Fruit fly (Drosophila melanogaster) whole organism, pupa: Measurements from ENCODE around the gene CG42869.

Experiments
- CG12605 ChIP-seq: fragments of 200-800 bp; sonication (Bioruptor generic); IDR thresholded peaks from 2 replicates; pipeline ENCODE4 v1.3.6; 2022; ENCODE audit warnings: missing biosample characterization, missing genetic modification characterization
- CG15710 ChIP-seq: fragments of 200-800 bp; sonication (Bioruptor generic); optimal IDR thresholded peaks from 2 replicates; lab custom pipeline; 2018; ENCODE audit warnings: missing biosample characterization, mild to moderate bottlenecking, missing genetic modification characterization, moderate library complexity
- CG17806 ChIP-seq: fragments of 200-800 bp; sonication (Bioruptor generic); optimal IDR thresholded peaks from 2 replicates; lab custom pipeline; 2018; ENCODE audit warnings: missing biosample characterization, mild to moderate bottlenecking, missing genetic modification characterization, moderate library complexity
- CG32121 ChIP-seq: fragments of 200-800 bp; sonication (Bioruptor generic); IDR thresholded peaks from 2 replicates; pipeline ENCODE4 v1.3.6; 2022; ENCODE audit warnings: missing biosample characterization, missing genetic modification characterization
- CG34367 ChIP-seq: fragments of 200-800 bp; sonication (Bioruptor generic); optimal IDR thresholded peaks from 2 replicates; lab custom pipeline; 2018; ENCODE audit warnings: missing biosample characterization, mild to moderate bottlenecking, missing genetic modification characterization
- CG8301 ChIP-seq: fragments of 200-800 bp; sonication (Bioruptor generic); optimal IDR thresholded peaks from 2 replicates; lab custom pipeline; 2018; ENCODE audit warnings: missing biosample characterization, mild to moderate bottlenecking, missing genetic modification characterization
- CG9948 ChIP-seq: fragments of 200-800 bp; sonication (Bioruptor generic); optimal IDR thresholded peaks from 2 replicates; lab custom pipeline; 2018; ENCODE audit warnings: missing biosample characterization, mild to moderate bottlenecking, missing genetic modification characterization, moderate library complexity
- D1 ChIP-seq: fragments of 200-800 bp; sonication (Bioruptor generic); optimal IDR thresholded peaks from 2 replicates; lab custom pipeline; 2018; ENCODE audit warnings: missing biosample characterization, mild to moderate bottlenecking, missing genetic modification characterization, moderate library complexity
- EcR ChIP-seq: fragments of 200-800 bp; sonication (Bioruptor generic); optimal IDR thresholded peaks from 3 replicates; lab custom pipeline; 2019; ENCODE audit warnings: missing biosample characterization, missing genetic modification characterization, mild to moderate bottlenecking, moderate library complexity, missing genetic modification reagents
- Pif1A ChIP-seq: fragments of 200-800 bp; sonication (Bioruptor generic); optimal IDR thresholded peaks from 3 replicates; lab custom pipeline; 2016; ENCODE audit warnings: missing biosample characterization, missing genetic modification characterization
- Pif1B ChIP-seq: fragments of 200-800 bp; sonication (Bioruptor generic); optimal IDR thresholded peaks from 3 replicates; lab custom pipeline; 2016; ENCODE audit warnings: missing biosample characterization, missing genetic modification characterization
- gl ChIP-seq: fragments of 200-800 bp; sonication (Bioruptor generic); optimal IDR thresholded peaks from 2 replicates; lab custom pipeline; 2018; ENCODE audit warnings: missing biosample characterization, mild to moderate bottlenecking, missing genetic modification characterization

DNA sequence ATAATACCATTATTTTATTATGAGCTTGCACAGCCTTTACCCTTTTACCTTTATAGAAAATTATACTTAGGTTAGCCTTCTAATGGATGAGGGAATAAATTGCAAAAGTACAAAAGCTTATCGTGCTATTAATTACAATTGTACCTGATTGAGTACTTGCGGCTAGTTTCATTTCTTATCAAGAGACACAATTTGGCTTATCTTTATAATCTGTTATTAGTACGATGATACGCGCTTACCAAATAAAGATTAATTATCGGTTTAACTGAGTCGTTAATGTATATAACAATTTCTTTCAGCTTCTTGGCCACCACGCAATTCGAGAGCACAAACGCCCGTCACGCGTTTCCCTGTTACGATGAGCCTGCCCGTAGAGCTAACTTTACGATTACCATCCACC is 9.2 kb upstream of the CG42869 start:
- no peak for TF ChIP-seq CG34367 (tag; lab: Kevin White, UChicago)
- TF ChIP-seq CG12605 = no peak
- TF ChIP-seq EcR = no peak
- TF ChIP-seq D1 (tag; lab: Kevin White, UChicago) = no peak
- TF ChIP-seq Pif1B = no peak
- TF ChIP-seq CG32121 (GFP tag; lab: Robert Waterston, UW) = no peak
- no peak for TF ChIP-seq CG8301 (tag; lab: Kevin White, UChicago)
- no peak for TF ChIP-seq CG9948 (tag; lab: Kevin White, UChicago)
- no peak for TF ChIP-seq Pif1A (GFP tag; lab: Kevin White, UChicago)
- TF ChIP-seq CG15710 = no peak
- no peak for TF ChIP-seq CG17806 (tag; lab: Kevin White, UChicago)
- TF ChIP-seq gl = no peak
